Worm (Caenorhabditis elegans) whole organism, late embryonic: ENCODE measurements around the gene C07A9.10.

Experiments
- ahr-1 ChIP-seq: sonication (generic microtip); optimal IDR thresholded peaks from 2 replicates; lab custom pipeline; 2016; ENCODE audit warnings: missing genetic modification characterization, missing compliant biosample characterization
- ama-1 ChIP-seq: fragments of 150-350 bp; optimal IDR thresholded peaks from 2 replicates; lab custom pipeline; 2014
- ceh-2 ChIP-seq: sonication (generic microtip); optimal IDR thresholded peaks from 2 replicates; lab custom pipeline; 2016; ENCODE audit warnings: missing genotype, missing genetic modification characterization, missing compliant biosample characterization
- che-1 ChIP-seq: sonication (generic microtip); optimal IDR thresholded peaks from 2 replicates; lab custom pipeline; 2016; ENCODE audit warnings: mild to moderate bottlenecking, missing genetic modification characterization, missing compliant biosample characterization
- elt-2 ChIP-seq: sonication (generic microtip); optimal IDR thresholded peaks from 2 replicates; lab custom pipeline; 2016; ENCODE audit warnings: missing genetic modification reagents, missing genetic modification characterization, missing compliant biosample characterization
- ets-4 ChIP-seq: sonication (generic microtip); optimal IDR thresholded peaks from 2 replicates; lab custom pipeline; 2016; ENCODE audit warnings: missing genetic modification characterization, missing compliant biosample characterization
- lim-6 ChIP-seq: sonication (generic microtip); optimal IDR thresholded peaks from 2 replicates; lab custom pipeline; 2016; ENCODE audit warnings: missing genetic modification characterization, missing compliant biosample characterization
- nhr-11 ChIP-seq: fragments of 150-350 bp; optimal IDR thresholded peaks from 2 replicates; lab custom pipeline; 2014; ENCODE audit warnings: missing biosample characterization, missing genetic modification characterization
- pha-4 ChIP-seq: fragments of 150-350 bp; optimal IDR thresholded peaks from 2 replicates; lab custom pipeline; 2018; ENCODE audit warnings: missing biosample characterization, missing genetic modification reagents, missing genetic modification characterization
- pros-1 ChIP-seq: fragments of 150-350 bp; optimal IDR thresholded peaks from 2 replicates; lab custom pipeline; 2014; ENCODE audit warnings: missing biosample characterization, missing genetic modification reagents, missing genetic modification characterization
- sox-4 ChIP-seq: sonication (generic microtip); optimal IDR thresholded peaks from 2 replicates; lab custom pipeline; 2017; ENCODE audit warnings: mild to moderate bottlenecking, missing genetic modification characterization, inconsistent platforms, missing compliant biosample characterization
- tbx-2 ChIP-seq: sonication (generic microtip); optimal IDR thresholded peaks from 2 replicates; lab custom pipeline; 2016; ENCODE audit warnings: missing genetic modification characterization, missing compliant biosample characterization
- tbx-7 ChIP-seq: sonication (generic microtip); optimal IDR thresholded peaks from 2 replicates; lab custom pipeline; 2016; ENCODE audit warnings: missing genotype, missing genetic modification characterization, missing compliant biosample characterization

DNA sequence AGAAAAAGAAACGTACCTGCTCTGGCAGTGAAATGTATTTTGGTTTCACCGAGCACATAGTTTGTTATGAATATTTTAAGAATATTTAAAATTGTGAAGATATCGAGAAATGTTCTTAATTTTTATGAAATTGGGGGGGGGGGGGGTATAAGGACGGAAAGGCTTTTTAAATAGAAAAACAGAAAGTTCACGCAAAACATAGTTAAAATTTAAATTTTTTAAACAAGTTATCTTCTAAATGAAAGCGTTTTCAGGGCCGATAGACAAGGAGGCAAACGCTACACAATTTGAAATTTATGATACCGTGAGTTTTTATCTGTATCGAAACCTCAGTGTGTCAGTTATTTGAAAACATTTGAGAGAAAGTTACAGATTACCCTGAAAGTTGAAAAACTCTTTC lies 30.1 kb downstream of the C07A9.10 start, which contains the start of gene C15H7.4:
- TF ChIP-seq ahr-1 (tag; lab: Kevin White, UChicago): no peak
- TF ChIP-seq elt-2 (tag; lab: Kevin White, UChicago): no peak
- no peak for TF ChIP-seq pha-4 (tag; lab: Kevin White, UChicago)
- no peak for TF ChIP-seq tbx-7 (tag; lab: Kevin White, UChicago)
- TF ChIP-seq ama-1 (lab: Kevin White, UChicago): no peak
- no peak for TF ChIP-seq pros-1
- no peak for TF ChIP-seq che-1 (tag; lab: Kevin White, UChicago)
- no peak for TF ChIP-seq sox-4
- no peak for TF ChIP-seq lim-6
- TF ChIP-seq nhr-11: no peak
- no peak for TF ChIP-seq tbx-2 (tag; lab: Kevin White, UChicago)
- TF ChIP-seq ets-4 (tag; lab: Kevin White, UChicago): no peak
- no peak for TF ChIP-seq ceh-2
